Worm (Caenorhabditis elegans) whole organism, late embryonic: ENCODE data around the gene marc-5.

Experiments used
- C08G9.2 ChIP-seq: sonication (generic microtip); optimal IDR thresholded peaks from 2 replicates; lab custom pipeline; 2016; ENCODE audit warnings: mild to moderate bottlenecking, missing genetic modification characterization, moderate library complexity, missing compliant biosample characterization
- K09A11.1 ChIP-seq: sonication (generic microtip); optimal IDR thresholded peaks from 2 replicates; lab custom pipeline; 2017; ENCODE audit warnings: antibody characterized with exemption, mild to moderate bottlenecking, missing genetic modification characterization, missing compliant biosample characterization; ENCODE audit not compliant: insufficient read depth
- T23F11.4 ChIP-seq: fragments of 200-800 bp; sonication (Bioruptor generic); optimal IDR thresholded peaks from 2 replicates; lab custom pipeline; 2018; ENCODE audit warnings: mild to moderate bottlenecking, missing genetic modification characterization, missing compliant biosample characterization
- ceh-14 ChIP-seq: sonication (generic microtip); optimal IDR thresholded peaks from 2 replicates; lab custom pipeline; 2016; ENCODE audit warnings: missing genotype, missing genetic modification characterization, missing compliant biosample characterization
- ceh-18 ChIP-seq: sonication (generic microtip); optimal IDR thresholded peaks from 2 replicates; lab custom pipeline; 2016; ENCODE audit warnings: missing genetic modification characterization, missing compliant biosample characterization
- ceh-2 ChIP-seq: sonication (generic microtip); optimal IDR thresholded peaks from 2 replicates; lab custom pipeline; 2016; ENCODE audit warnings: missing genotype, missing genetic modification characterization, missing compliant biosample characterization
- ceh-30 ChIP-seq: fragments of 150-350 bp; optimal IDR thresholded peaks from 2 replicates; lab custom pipeline; 2014; ENCODE audit warnings: missing biosample characterization, missing genetic modification characterization
- ceh-31 ChIP-seq: sonication (generic microtip); optimal IDR thresholded peaks from 2 replicates; lab custom pipeline; 2016; ENCODE audit warnings: missing genetic modification characterization, missing compliant biosample characterization
- ceh-45 ChIP-seq: fragments of 200-800 bp; sonication (Bioruptor generic); IDR thresholded peaks from 2 replicates; pipeline ENCODE4 v1.3.6; 2022; ENCODE audit warnings: missing genetic modification reagents, missing genetic modification characterization, missing compliant biosample characterization
- ceh-48 ChIP-seq: sonication (generic microtip); optimal IDR thresholded peaks from 2 replicates; lab custom pipeline; 2016; ENCODE audit warnings: missing genetic modification characterization, inconsistent platforms, missing compliant biosample characterization
- ceh-6 ChIP-seq: fragments of 200-800 bp; sonication (Bioruptor generic); optimal IDR thresholded peaks from 2 replicates; lab custom pipeline; 2018; ENCODE audit warnings: mild to moderate bottlenecking, missing genetic modification characterization, missing compliant biosample characterization
- che-1 ChIP-seq: sonication (generic microtip); optimal IDR thresholded peaks from 2 replicates; lab custom pipeline; 2016; ENCODE audit warnings: mild to moderate bottlenecking, missing genetic modification characterization, missing compliant biosample characterization
- dmd-4 ChIP-seq: sonication (generic microtip); optimal IDR thresholded peaks from 2 replicates; lab custom pipeline; 2016; ENCODE audit warnings: borderline replicate concordance, missing genetic modification characterization, missing compliant biosample characterization
- elt-4 ChIP-seq: sonication (generic microtip); optimal IDR thresholded peaks from 2 replicates; lab custom pipeline; 2016; ENCODE audit warnings: missing genetic modification characterization, missing compliant biosample characterization
- ets-4 ChIP-seq: sonication (generic microtip); optimal IDR thresholded peaks from 2 replicates; lab custom pipeline; 2016; ENCODE audit warnings: missing genetic modification characterization, missing compliant biosample characterization
- fkh-10 ChIP-seq: fragments of 150-350 bp; optimal IDR thresholded peaks from 2 replicates; lab custom pipeline; 2014; ENCODE audit warnings: missing biosample characterization, missing genetic modification reagents, missing genetic modification characterization
- gmeb-2 ChIP-seq: sonication (generic microtip); optimal IDR thresholded peaks from 2 replicates; lab custom pipeline; 2016; ENCODE audit warnings: missing genetic modification characterization, inconsistent platforms, missing compliant biosample characterization
- hlh-13 ChIP-seq: fragments of 200-800 bp; sonication (Bioruptor generic); optimal IDR thresholded peaks from 2 replicates; lab custom pipeline; 2018; ENCODE audit warnings: mild to moderate bottlenecking, missing genetic modification characterization, missing compliant biosample characterization
- hlh-30 ChIP-seq: sonication (generic microtip); optimal IDR thresholded peaks from 2 replicates; lab custom pipeline; 2017; ENCODE audit warnings: antibody characterized with exemption, missing genetic modification characterization, missing compliant biosample characterization; ENCODE audit not compliant: insufficient read depth
- hlh-8 ChIP-seq: sonication (generic microtip); optimal IDR thresholded peaks from 2 replicates; lab custom pipeline; 2016; ENCODE audit warnings: missing genotype, missing genetic modification characterization, missing compliant biosample characterization
- lin-11 ChIP-seq: fragments of 200-800 bp; sonication (Bioruptor generic); optimal IDR thresholded peaks from 2 replicates; lab custom pipeline; 2018; ENCODE audit warnings: mild to moderate bottlenecking, missing genetic modification characterization, missing compliant biosample characterization
- mec-3 ChIP-seq: sonication (generic microtip); optimal IDR thresholded peaks from 2 replicates; lab custom pipeline; 2016; ENCODE audit warnings: borderline replicate concordance, missing genetic modification characterization, missing compliant biosample characterization
- nfya-1 ChIP-seq: sonication (generic microtip); optimal IDR thresholded peaks from 2 replicates; lab custom pipeline; 2017; ENCODE audit warnings: missing genetic modification characterization, mild to moderate bottlenecking, missing compliant biosample characterization, antibody characterized with exemption, moderate library complexity
- nhr-232 ChIP-seq: sonication (generic microtip); optimal IDR thresholded peaks from 2 replicates; lab custom pipeline; 2016; ENCODE audit warnings: missing genetic modification characterization, missing compliant biosample characterization
- npax-4 ChIP-seq: sonication (generic microtip); optimal IDR thresholded peaks from 2 replicates; lab custom pipeline; 2016; ENCODE audit warnings: missing genetic modification characterization, missing compliant biosample characterization
- odd-2 ChIP-seq: sonication (generic microtip); optimal IDR thresholded peaks from 2 replicates; lab custom pipeline; 2017; ENCODE audit warnings: antibody characterized with exemption, mild to moderate bottlenecking, missing genetic modification characterization, missing compliant biosample characterization
- pag-3 ChIP-seq: sonication (generic microtip); optimal IDR thresholded peaks from 2 replicates; lab custom pipeline; 2016; ENCODE audit warnings: missing compliant biosample characterization, missing genetic modification characterization, borderline replicate concordance
- pat-9 ChIP-seq: fragments of 200-800 bp; sonication (Bioruptor generic); optimal IDR thresholded peaks from 2 replicates; lab custom pipeline; 2018; ENCODE audit warnings: mild to moderate bottlenecking, missing genetic modification characterization, moderate library complexity, missing compliant biosample characterization
- pha-2 ChIP-seq: sonication (generic microtip); optimal IDR thresholded peaks from 2 replicates; lab custom pipeline; 2017; ENCODE audit warnings: mild to moderate bottlenecking, missing genetic modification characterization, missing compliant biosample characterization
- pqm-1 ChIP-seq: sonication (generic microtip); optimal IDR thresholded peaks from 2 replicates; lab custom pipeline; 2016; ENCODE audit warnings: missing genetic modification characterization, missing compliant biosample characterization
- pros-1 ChIP-seq: fragments of 150-350 bp; optimal IDR thresholded peaks from 2 replicates; lab custom pipeline; 2014; ENCODE audit warnings: missing biosample characterization, missing genetic modification reagents, missing genetic modification characterization
- rnt-1 ChIP-seq: sonication (generic microtip); optimal IDR thresholded peaks from 2 replicates; lab custom pipeline; 2016; ENCODE audit warnings: missing genetic modification characterization, missing compliant biosample characterization
- sdc-2 ChIP-seq: sonication (generic microtip); optimal IDR thresholded peaks from 2 replicates; lab custom pipeline; 2016; ENCODE audit warnings: missing genotype, missing genetic modification characterization, missing compliant biosample characterization
- sox-2 ChIP-seq: fragments of 200-800 bp; sonication (Bioruptor generic); IDR thresholded peaks from 2 replicates; pipeline ENCODE4 v1.3.6; 2022; ENCODE audit warnings: missing genetic modification reagents, missing genetic modification characterization, missing compliant biosample characterization
- tbx-2 ChIP-seq: sonication (generic microtip); optimal IDR thresholded peaks from 2 replicates; lab custom pipeline; 2016; ENCODE audit warnings: missing genetic modification characterization, missing compliant biosample characterization
- ttx-3 ChIP-seq: sonication (generic microtip); optimal IDR thresholded peaks from 2 replicates; lab custom pipeline; 2016; ENCODE audit warnings: missing genetic modification reagents, missing genetic modification characterization, missing compliant biosample characterization
- unc-3 ChIP-seq, 2 experiments: fragments of 200-800 bp in 1 of 2; sonication (Bioruptor generic) in 1 of 2; sonication (generic microtip) in 1 of 2; conservative IDR thresholded peaks in 1 of 2; optimal IDR thresholded peaks in 1 of 2; 2 replicates each; pipeline versions ENCODE4 v1.3.6 to Lab custom; 2016 to 2022; ENCODE audit warnings: missing compliant biosample characterization in 2 of 2, missing genetic modification characterization in 2 of 2, missing genetic modification reagents in 1 of 2
- unc-42 ChIP-seq: sonication (generic microtip); optimal IDR thresholded peaks from 2 replicates; lab custom pipeline; 2016; ENCODE audit warnings: missing genotype, missing genetic modification characterization, missing compliant biosample characterization
- unc-55 ChIP-seq: sonication (generic microtip); optimal IDR thresholded peaks from 2 replicates; lab custom pipeline; 2017; ENCODE audit warnings: missing biosample characterization, missing genetic modification reagents, missing genetic modification characterization
- unc-86 ChIP-seq: sonication (generic microtip); optimal IDR thresholded peaks from 2 replicates; lab custom pipeline; 2016; ENCODE audit warnings: missing genetic modification characterization, missing compliant biosample characterization
- zip-5 ChIP-seq: sonication (generic microtip); optimal IDR thresholded peaks from 2 replicates; lab custom pipeline; 2016; ENCODE audit warnings: missing genetic modification characterization, missing compliant biosample characterization

The marc-5 gene

ce11 chrII:12394138-12394537 is 14.8 kb upstream of the marc-5 start:
- TF ChIP-seq npax-4 (tag; lab: Kevin White, UChicago): no peak
- peak; percentile 38 for TF ChIP-seq ceh-48

ce11 chrII:12393690-12394089 is 14.4 kb upstream of the marc-5 start, which contains the start of gene Y57A10B.7:
TSS of gene Y57A10B.7 (minus strand) at chrII:12393790.
- TF ChIP-seq T23F11.4 (GFP tag; lab: Kevin White, UChicago) (no peak), sox-2 (GFP tag; lab: Robert Waterston, UW) (no peak), ceh-14 (tag; lab: Kevin White, UChicago) (no peak), unc-42 (tag; lab: Kevin White, UChicago) (no peak), rnt-1 (tag; lab: Kevin White, UChicago) (no peak)

- TF ChIP-seq K09A11.1 (tag; lab: Kevin White, UChicago) (no peak), ceh-2 (tag; lab: Kevin White, UChicago) (no peak), ceh-45 (GFP tag; lab: Robert Waterston, UW) (no peak), pat-9 (tag; lab: Kevin White, UChicago) (no peak), gmeb-2 (no peak), unc-55 (GFP tag; lab: Kevin White, UChicago) (no peak)
Measured at ce11 chrII:12389783-12390182, 10.5 kb upstream of the marc-5 start, which contains the start of gene Y57A10B.6. TSS of gene Y57A10B.6 (plus strand) at chrII:12390083.

ce11 chrII:12387980-12388379 is 8.7 kb upstream of the marc-5 start, which contains the start of gene sre-41:
TSS of gene sre-41 (plus strand) at chrII:12388280.
- no peak for TF ChIP-seq ceh-48
- TF ChIP-seq ttx-3 (tag; lab: Kevin White, UChicago): no peak
- no peak for TF ChIP-seq nfya-1 (tag; lab: Kevin White, UChicago)
- no peak for TF ChIP-seq unc-86 (tag; lab: Kevin White, UChicago)
- TF ChIP-seq hlh-13: no peak
- TF ChIP-seq tbx-2 (tag; lab: Kevin White, UChicago): no peak
- no peak for TF ChIP-seq che-1 (tag; lab: Kevin White, UChicago)
- no peak for TF ChIP-seq zip-5
- TF ChIP-seq lin-11 (tag; lab: Kevin White, UChicago): no peak
- no peak for TF ChIP-seq pqm-1 (tag; lab: Kevin White, UChicago)
- no peak for TF ChIP-seq ceh-45 (GFP tag; lab: Robert Waterston, UW)
- no peak for TF ChIP-seq hlh-8 (tag; lab: Kevin White, UChicago)
- TF ChIP-seq unc-3 (GFP tag; conservative IDR thresholded peaks at IDR 0.05; lab: Robert Waterston, UW): no peak
- no peak for TF ChIP-seq unc-3 (tag; optimal IDR thresholded peaks at IDR 0.05; lab: Kevin White, UChicago)

- TF ChIP-seq ceh-6 (GFP tag; lab: Kevin White, UChicago) (no peak), unc-3 (GFP tag; conservative IDR thresholded peaks at IDR 0.05; lab: Robert Waterston, UW) (no peak), unc-3 (tag; optimal IDR thresholded peaks at IDR 0.05; lab: Kevin White, UChicago) (no peak), pqm-1 (tag; lab: Kevin White, UChicago) (no peak), hlh-8 (tag; lab: Kevin White, UChicago) (no peak), zip-5 (no peak), mec-3 (tag; lab: Kevin White, UChicago) (no peak), hlh-30 (tag; lab: Kevin White, UChicago) (no peak), dmd-4 (no peak), ceh-31 (tag; lab: Kevin White, UChicago) (no peak), rnt-1 (tag; lab: Kevin White, UChicago) (no peak)
Measured at ce11 chrII:12387487-12387886, 8.2 kb upstream of the marc-5 start.

- TF ChIP-seq ceh-14 (tag; lab: Kevin White, UChicago) (no peak), pat-9 (tag; lab: Kevin White, UChicago) (no peak), pag-3 (tag; lab: Kevin White, UChicago) (no peak), C08G9.2 (tag; lab: Kevin White, UChicago) (no peak), fkh-10 (no peak), lin-11 (tag; lab: Kevin White, UChicago) (no peak), ceh-18 (tag; lab: Kevin White, UChicago) (no peak), nhr-232 (no peak), ets-4 (tag; lab: Kevin White, UChicago) (no peak), sdc-2 (tag; lab: Kevin White, UChicago) (no peak), ceh-30 (tag; lab: Kevin White, UChicago) (no peak), mec-3 (tag; lab: Kevin White, UChicago) (no peak), pha-2 (no peak), unc-42 (tag; lab: Kevin White, UChicago) (no peak), ceh-6 (GFP tag; lab: Kevin White, UChicago) (no peak), pros-1 (tag; lab: Kevin White, UChicago) (no peak), odd-2 (tag; lab: Kevin White, UChicago) (no peak), elt-4 (tag; lab: Kevin White, UChicago) (no peak)
Measured at ce11 chrII:12386781-12387180, 7.5 kb upstream of the marc-5 start, which contains the start of gene sre-42. TSS of gene sre-42 (minus strand) at chrII:12386881.
